Fruit fly (Drosophila melanogaster): Measurements from ENCODE around the gene eag.

DNA sequence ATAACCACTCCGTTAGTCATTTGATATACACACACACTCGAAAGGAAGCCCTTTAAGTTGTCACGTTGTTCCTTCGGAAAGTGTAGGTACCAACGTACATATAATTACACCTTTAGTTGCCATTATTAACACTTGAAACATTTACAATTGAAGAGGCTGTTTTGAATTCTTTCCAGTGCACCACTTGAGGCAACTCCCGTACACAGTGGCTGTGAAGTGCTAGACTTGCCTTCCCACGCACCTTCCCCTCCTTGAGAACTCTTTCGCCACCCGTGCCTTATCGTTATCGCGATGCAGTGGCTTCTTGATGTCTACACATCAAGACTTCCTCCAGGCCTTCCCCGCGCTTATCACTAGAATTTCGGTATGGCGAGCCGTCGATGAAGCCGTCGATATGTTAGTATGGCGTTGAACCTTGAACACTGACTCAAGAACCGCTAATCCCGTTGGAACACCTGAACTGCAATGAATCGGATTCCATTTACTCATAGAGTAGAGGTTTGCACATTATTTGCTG is 3.9 kb upstream of the eag start:
- TF ChIP-seq CG11617 (GFP tag; optimal IDR thresholded peaks at IDR 0.05) (no peak), cic (GFP tag; optimal IDR thresholded peaks at IDR 0.05) (no peak), bab1 (GFP tag; optimal IDR thresholded peaks at IDR 0.05) (no peak)
